Worm (Caenorhabditis elegans): ENCODE results near the gene C09G4.4.

C09G4.4 gene

ce11 chrIV:8519949-8520348 is 7.2 kb downstream of the C09G4.4 start:
- TF ChIP-seq pes-1 (GFP tag; IDR thresholded peaks at IDR 0.05) = no peak
- TF ChIP-seq hmg-4 (GFP tag; optimal IDR thresholded peaks at IDR 0.05) = no peak
- TF ChIP-seq scrt-1 (GFP tag; IDR thresholded peaks at IDR 0.05) = no peak
- TF ChIP-seq flt-1 (GFP tag; IDR thresholded peaks at IDR 0.05) = no peak
- no peak for TF ChIP-seq aly-1 (tag; optimal IDR thresholded peaks at IDR 0.05)
- no peak for TF ChIP-seq tra-4 (tag; optimal IDR thresholded peaks at IDR 0.05)
- TF ChIP-seq tbx-11 (GFP tag; IDR thresholded peaks at IDR 0.05) = no peak

ce11 chrIV:8520594-8520993 is 7.8 kb downstream of the C09G4.4 start, which contains the start of gene pkg-2:
TSS of gene pkg-2 (plus strand) at chrIV:8520894.
- TF ChIP-seq tra-4 (tag; optimal IDR thresholded peaks at IDR 0.05) (no peak), hmbx-1 (tag; optimal IDR thresholded peaks at IDR 0.05) (no peak), tbx-11 (GFP tag; IDR thresholded peaks at IDR 0.05) (no peak), ets-7 (tag; optimal IDR thresholded peaks at IDR 0.05) (no peak), hnd-1 (tag; optimal IDR thresholded peaks at IDR 0.05) (no peak), aly-1 (tag; optimal IDR thresholded peaks at IDR 0.05) (no peak), tbx-37 (GFP tag; conservative IDR thresholded peaks at IDR 0.05) (no peak), pes-1 (GFP tag; IDR thresholded peaks at IDR 0.05) (no peak)

- TF ChIP-seq flt-1 (GFP tag; IDR thresholded peaks at IDR 0.05) (no peak), ets-7 (tag; optimal IDR thresholded peaks at IDR 0.05) (no peak), ceh-13 (GFP tag; optimal IDR thresholded peaks at IDR 0.05) (no peak), scrt-1 (GFP tag; IDR thresholded peaks at IDR 0.05) (no peak), F13C5.2 (tag; optimal IDR thresholded peaks at IDR 0.05) (no peak), tbx-11 (GFP tag; IDR thresholded peaks at IDR 0.05) (no peak), tbx-37 (GFP tag; conservative IDR thresholded peaks at IDR 0.05) (no peak), aly-1 (tag; optimal IDR thresholded peaks at IDR 0.05) (no peak), B0310.2 (tag; optimal IDR thresholded peaks at IDR 0.05) (no peak), pes-1 (GFP tag; IDR thresholded peaks at IDR 0.05) (no peak), hnd-1 (tag; optimal IDR thresholded peaks at IDR 0.05) (no peak), hmbx-1 (tag; optimal IDR thresholded peaks at IDR 0.05) (no peak), hmg-4 (GFP tag; optimal IDR thresholded peaks at IDR 0.05) (no peak)
Measured at ce11 chrIV:8523981-8524380, 11.2 kb downstream of the C09G4.4 start.

ce11 chrIV:8526050-8526449 is 13.3 kb downstream of the C09G4.4 start:
- TF ChIP-seq ets-7 (tag; optimal IDR thresholded peaks at IDR 0.05) (no peak), ceh-36 (tag; optimal IDR thresholded peaks at IDR 0.05) (no peak), B0310.2 (tag; optimal IDR thresholded peaks at IDR 0.05) (no peak), ceh-13 (GFP tag; optimal IDR thresholded peaks at IDR 0.05) (no peak), sea-1 (GFP tag; conservative IDR thresholded peaks at IDR 0.05) (no peak), ama-1 (optimal IDR thresholded peaks at IDR 0.05) (no peak), F13C5.2 (tag; optimal IDR thresholded peaks at IDR 0.05) (no peak), tbx-11 (GFP tag; IDR thresholded peaks at IDR 0.05) (no peak), hmg-4 (GFP tag; optimal IDR thresholded peaks at IDR 0.05) (no peak)

ce11 chrIV:8526579-8526978 is 13.8 kb downstream of the C09G4.4 start:
- no peak for TF ChIP-seq scrt-1 (GFP tag; IDR thresholded peaks at IDR 0.05)
- TF ChIP-seq tra-4 (tag; optimal IDR thresholded peaks at IDR 0.05) = no peak
- TF ChIP-seq F13C5.2 (tag; optimal IDR thresholded peaks at IDR 0.05) = no peak
- TF ChIP-seq ets-7 (tag; optimal IDR thresholded peaks at IDR 0.05) = no peak
- no peak for TF ChIP-seq hmbx-1 (tag; optimal IDR thresholded peaks at IDR 0.05)
- no peak for TF ChIP-seq flt-1 (GFP tag; IDR thresholded peaks at IDR 0.05)

ce11 chrIV:8527598-8528012 is 14.8 kb downstream of the C09G4.4 start:
- TF ChIP-seq B0310.2 (tag; optimal IDR thresholded peaks at IDR 0.05) (no peak), tbx-37 (GFP tag; conservative IDR thresholded peaks at IDR 0.05) (no peak), flt-1 (GFP tag; IDR thresholded peaks at IDR 0.05) (no peak), tra-4 (tag; optimal IDR thresholded peaks at IDR 0.05) (no peak), scrt-1 (GFP tag; IDR thresholded peaks at IDR 0.05) (no peak), ceh-13 (GFP tag; optimal IDR thresholded peaks at IDR 0.05) (no peak), ama-1 (optimal IDR thresholded peaks at IDR 0.05) (no peak), hmg-4 (GFP tag; optimal IDR thresholded peaks at IDR 0.05) (no peak), ceh-36 (tag; optimal IDR thresholded peaks at IDR 0.05) (no peak), hmbx-1 (tag; optimal IDR thresholded peaks at IDR 0.05) (no peak), aly-1 (tag; optimal IDR thresholded peaks at IDR 0.05) (no peak)

ce11 chrIV:8528345-8528744 is 15.6 kb downstream of the C09G4.4 start:
- TF ChIP-seq ama-1 (optimal IDR thresholded peaks at IDR 0.05) (no peak), flt-1 (GFP tag; IDR thresholded peaks at IDR 0.05) (no peak), tbx-11 (GFP tag; IDR thresholded peaks at IDR 0.05) (no peak), hmbx-1 (tag; optimal IDR thresholded peaks at IDR 0.05) (no peak), tbx-37 (GFP tag; conservative IDR thresholded peaks at IDR 0.05) (no peak), ceh-36 (tag; optimal IDR thresholded peaks at IDR 0.05) (no peak), B0310.2 (tag; optimal IDR thresholded peaks at IDR 0.05) (no peak), hnd-1 (tag; optimal IDR thresholded peaks at IDR 0.05) (no peak), ets-7 (tag; optimal IDR thresholded peaks at IDR 0.05) (no peak), pes-1 (GFP tag; IDR thresholded peaks at IDR 0.05) (no peak), hmg-4 (GFP tag; optimal IDR thresholded peaks at IDR 0.05) (no peak), sea-1 (GFP tag; conservative IDR thresholded peaks at IDR 0.05) (no peak), scrt-1 (GFP tag; IDR thresholded peaks at IDR 0.05) (no peak), ceh-13 (GFP tag; optimal IDR thresholded peaks at IDR 0.05) (no peak), tra-4 (tag; optimal IDR thresholded peaks at IDR 0.05) (no peak), F13C5.2 (tag; optimal IDR thresholded peaks at IDR 0.05) (no peak), aly-1 (tag; optimal IDR thresholded peaks at IDR 0.05) (no peak)

ce11 chrIV:8529039-8529438 is 16.3 kb downstream of the C09G4.4 start:
- no peak for TF ChIP-seq F13C5.2 (tag; optimal IDR thresholded peaks at IDR 0.05)
- TF ChIP-seq hmbx-1 (tag; optimal IDR thresholded peaks at IDR 0.05) = no peak
- TF ChIP-seq flt-1 (GFP tag; IDR thresholded peaks at IDR 0.05) = no peak
- TF ChIP-seq ceh-13 (GFP tag; optimal IDR thresholded peaks at IDR 0.05) = no peak
- TF ChIP-seq B0310.2 (tag; optimal IDR thresholded peaks at IDR 0.05) = no peak
- TF ChIP-seq tbx-37 (GFP tag; conservative IDR thresholded peaks at IDR 0.05) = no peak
- TF ChIP-seq aly-1 (tag; optimal IDR thresholded peaks at IDR 0.05) = no peak
- no peak for TF ChIP-seq scrt-1 (GFP tag; IDR thresholded peaks at IDR 0.05)
- no peak for TF ChIP-seq hnd-1 (tag; optimal IDR thresholded peaks at IDR 0.05)
- no peak for TF ChIP-seq tbx-11 (GFP tag; IDR thresholded peaks at IDR 0.05)
- TF ChIP-seq ceh-36 (tag; optimal IDR thresholded peaks at IDR 0.05) = no peak
- no peak for TF ChIP-seq hmg-4 (GFP tag; optimal IDR thresholded peaks at IDR 0.05)
- TF ChIP-seq tra-4 (tag; optimal IDR thresholded peaks at IDR 0.05) = no peak
- no peak for TF ChIP-seq ets-7 (tag; optimal IDR thresholded peaks at IDR 0.05)
- TF ChIP-seq pes-1 (GFP tag; IDR thresholded peaks at IDR 0.05) = no peak
- TF ChIP-seq sea-1 (GFP tag; conservative IDR thresholded peaks at IDR 0.05) = no peak
- TF ChIP-seq ama-1 (optimal IDR thresholded peaks at IDR 0.05) = no peak

All from whole organism, early embryonic.